Worm (Caenorhabditis elegans): ENCODE measurements around the gene semi-1.

semi-1 gene

DNA sequence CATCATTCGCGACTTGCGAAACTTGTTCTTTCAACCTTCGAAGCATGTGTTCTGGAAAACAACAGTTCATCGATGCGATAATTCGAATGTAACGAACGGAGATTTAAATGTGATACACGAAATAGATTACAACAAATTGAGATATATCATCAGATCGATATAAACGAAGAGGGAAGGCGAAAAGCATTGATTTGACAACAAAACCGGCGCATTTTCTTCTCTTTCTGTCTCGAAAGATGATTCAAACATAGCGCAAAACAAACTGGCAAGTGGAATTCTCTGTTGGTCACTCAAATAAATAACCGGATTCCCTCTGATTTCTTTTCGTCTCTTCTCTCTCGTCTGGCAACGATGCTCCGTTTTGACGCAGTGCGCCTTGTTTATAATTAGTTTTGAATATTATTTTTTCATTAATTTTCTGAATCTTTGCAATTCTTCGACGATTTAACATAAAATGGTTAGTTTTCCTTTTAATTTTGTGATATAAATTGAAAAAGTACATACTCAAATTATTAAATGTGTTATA is 17.6 kb downstream of the semi-1 start, which contains the start of the genes eea-1 and gut-2:
Gene eea-1 (minus strand): TSS at position 51 of the 526 bp plus-strand sequence.
Gene gut-2 (plus strand): TSS at position 369 of the 526 bp plus-strand sequence.
- TF ChIP-seq K12H6.12 (tag; optimal IDR thresholded peaks at IDR 0.05) (peak; percentile 5), F23B12.7 (tag; optimal IDR thresholded peaks at IDR 0.05; ENCODE audit: insufficient read depth) (peak; percentile 32), Y79H2A.3 (GFP tag; conservative IDR thresholded peaks at IDR 0.05) (no peak), hmg-1.2 (GFP tag; IDR thresholded peaks at IDR 0.05) (peak; percentile 29; the same call in 1 of the 2 replicates), K11D2.4 (GFP tag; IDR thresholded peaks at IDR 0.05) (no peak), lsl-1 (GFP tag; optimal IDR thresholded peaks at IDR 0.05) (peak; percentile 32), snpc-4 (GFP tag; optimal IDR thresholded peaks at IDR 0.05) (no peak), snpc-4 (tag; optimal IDR thresholded peaks at IDR 0.05) (peak in 1 of 4 experiments; percentile 50), dox-1 (GFP tag; IDR thresholded peaks at IDR 0.05) (peak; percentile 65; the same call in 1 of the 2 replicates), let-526 (GFP tag; IDR thresholded peaks at IDR 0.05) (no peak), madf-10 (tag; optimal IDR thresholded peaks at IDR 0.05) (no peak), cebp-1 (GFP tag; IDR thresholded peaks at IDR 0.05) (no peak), cebp-1 (tag; optimal IDR thresholded peaks at IDR 0.05) (peak; percentile 7), Y56A3A.18 (GFP tag; IDR thresholded peaks at IDR 0.05) (no peak), lin-40 (tag; optimal IDR thresholded peaks at IDR 0.05) (peak; percentile 26), attf-3 (GFP tag; conservative IDR thresholded peaks at IDR 0.05) (peak; percentile 98), tbp1 (GFP tag; optimal IDR thresholded peaks at IDR 0.05) (peak; percentile 7)

DNA sequence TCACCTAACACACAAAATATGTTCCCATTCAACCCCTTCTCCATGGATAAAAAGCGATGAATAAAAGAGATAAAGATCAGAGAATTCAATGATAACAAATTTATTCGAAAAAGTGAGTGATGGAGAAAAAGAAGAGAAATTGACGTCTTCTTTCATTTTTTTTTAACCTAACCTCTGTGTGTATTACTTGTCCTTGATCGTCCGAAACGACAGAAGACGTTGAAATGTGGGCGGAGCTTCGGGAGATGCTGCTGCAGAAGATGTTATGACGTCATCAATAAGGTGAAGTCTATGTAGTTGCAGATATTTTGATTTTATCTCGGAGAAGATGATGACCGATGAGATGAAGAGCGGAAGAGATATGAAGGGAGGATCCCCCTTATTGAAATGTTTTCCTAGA is 25.2 kb downstream of the semi-1 start, which contains the start of gene T10G3.3:
Gene T10G3.3 (minus strand): TSS at position 370 of the 400 bp plus-strand sequence.
- no peak for TF ChIP-seq dox-1 (GFP tag; IDR thresholded peaks at IDR 0.05)
- TF ChIP-seq hrde-1 (tag; optimal IDR thresholded peaks at IDR 0.05; ENCODE audit: borderline replicate concordance), result no peak
- no peak for TF ChIP-seq T07F8.4 (tag; optimal IDR thresholded peaks at IDR 0.05)
- no peak for TF ChIP-seq mcd-1 (GFP tag; IDR thresholded peaks at IDR 0.05)
- TF ChIP-seq let-526 (GFP tag; IDR thresholded peaks at IDR 0.05), result no peak
- TF ChIP-seq madf-6 (GFP tag; IDR thresholded peaks at IDR 0.05), result no peak
- no peak for TF ChIP-seq Y95B8A.8 (GFP tag; IDR thresholded peaks at IDR 0.05)
- TF ChIP-seq atf-7 (tag; optimal IDR thresholded peaks at IDR 0.05), result no peak
- no peak for TF ChIP-seq ceh-58 (GFP tag; IDR thresholded peaks at IDR 0.05)
- TF ChIP-seq rpc-1 (optimal IDR thresholded peaks at IDR 0.05), result no peak
- TF ChIP-seq rpc-1 (tag; optimal IDR thresholded peaks at IDR 0.05), result no peak
- no peak for TF ChIP-seq let-607 (tag; optimal IDR thresholded peaks at IDR 0.05)
- TF ChIP-seq akir-1 (GFP tag; optimal IDR thresholded peaks at IDR 0.05), result no peak
- TF ChIP-seq madf-3 (GFP tag; IDR thresholded peaks at IDR 0.05), result no peak
- no peak for TF ChIP-seq die-1 (tag; optimal IDR thresholded peaks at IDR 0.05)
- no peak for TF ChIP-seq lin-54 (GFP tag; optimal IDR thresholded peaks at IDR 0.05)
- no peak for TF ChIP-seq hsf-1 (GFP tag; IDR thresholded peaks at IDR 0.05)
- TF ChIP-seq nhr-120 (GFP tag; IDR thresholded peaks at IDR 0.05), result no peak

ce11 chrV:13488297-13488803 is 26.7 kb downstream of the semi-1 start:
- TF ChIP-seq Y56A3A.18 (GFP tag; IDR thresholded peaks at IDR 0.05), result no peak
- no peak for TF ChIP-seq efl-1 (GFP tag; optimal IDR thresholded peaks at IDR 0.05)
- no peak for TF ChIP-seq Y67H2A.10 (GFP tag; conservative IDR thresholded peaks at IDR 0.05)
- TF ChIP-seq rcor-1 (GFP tag; IDR thresholded peaks at IDR 0.05), result no peak
- no peak for TF ChIP-seq madf-3 (GFP tag; IDR thresholded peaks at IDR 0.05)
- TF ChIP-seq bed-1 (GFP tag; IDR thresholded peaks at IDR 0.05), result no peak
- TF ChIP-seq mcd-1 (GFP tag; IDR thresholded peaks at IDR 0.05), result no peak
- TF ChIP-seq snpc-4 (GFP tag; optimal IDR thresholded peaks at IDR 0.05), result no peak
- TF ChIP-seq snpc-4 (tag; optimal IDR thresholded peaks at IDR 0.05), result no peak
- no peak for TF ChIP-seq F57A8.1 (GFP tag; optimal IDR thresholded peaks at IDR 0.05)
- no peak for TF ChIP-seq F37B4.10 (GFP tag; IDR thresholded peaks at IDR 0.05)
- no peak for TF ChIP-seq nfyb-1 (GFP tag; IDR thresholded peaks at IDR 0.05)
- no peak for TF ChIP-seq Y79H2A.3 (GFP tag; conservative IDR thresholded peaks at IDR 0.05)
